Worm (Caenorhabditis elegans) whole organism, L1 larva: ENCODE results near the gene Y45F3A.8.
A peak's percentile ranks its signal among the peaks of the same experiment; 100 is the strongest.

Source experiments
- ceh-63 ChIP-seq: fragments of 200-800 bp; sonication (Bioruptor generic); optimal IDR thresholded peaks from 2 replicates; lab custom pipeline; 2018; ENCODE audit warnings: mild to moderate bottlenecking, missing genetic modification characterization, missing compliant biosample characterization
- efl-1 ChIP-seq, 4 experiments: fragments of 150-350 bp; optimal IDR thresholded peaks in 3 of 4; peaks in 1 of 4; 1 replicate in 1 of 4; 2 replicates in 3 of 4; lab custom pipeline; 2014; ENCODE audit warnings: missing biosample characterization in 2 of 4, missing genetic modification characterization in 2 of 4, missing genetic modification reagents in 2 of 4
- mab-9 ChIP-seq: fragments of 200-800 bp; sonication (Bioruptor generic); IDR thresholded peaks from 2 replicates; pipeline ENCODE4 v1.3.6; 2022; ENCODE audit warnings: missing genetic modification reagents, missing genetic modification characterization, missing compliant biosample characterization
- nhr-11 ChIP-seq: fragments of 150-350 bp; optimal IDR thresholded peaks from 2 replicates; lab custom pipeline; 2014; ENCODE audit warnings: missing biosample characterization, missing genetic modification characterization

DNA sequence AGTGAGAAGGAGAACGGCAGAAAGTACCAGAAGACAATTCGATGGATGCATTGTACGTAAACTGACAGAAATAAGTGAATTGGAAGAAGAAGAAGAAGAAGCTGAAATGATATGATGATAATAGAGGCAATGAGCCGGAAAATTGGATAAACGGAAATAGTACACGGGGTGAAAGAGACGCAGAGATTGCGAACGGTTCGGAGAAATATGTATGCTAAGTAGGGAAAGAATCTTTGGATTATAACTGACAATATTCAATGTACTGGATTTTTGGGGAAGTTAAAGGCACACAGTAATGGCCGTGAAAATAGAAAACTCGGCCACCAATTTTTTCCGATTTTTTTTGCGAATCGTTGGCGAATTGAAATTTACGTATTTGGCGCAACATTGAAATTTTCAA, 17.3 kb downstream of the Y45F3A.8 start, which contains the start of gene Y45F3A.4:
- TF ChIP-seq nhr-11 (tag; lab: Kevin White, UChicago): no peak
- no peak for TF ChIP-seq mab-9 (GFP tag; lab: Robert Waterston, UW)
- TF ChIP-seq ceh-63 (GFP tag; lab: Kevin White, UChicago): no peak
- TF ChIP-seq efl-1 (optimal IDR thresholded peaks at IDR 0.05; lab: Kevin White, UChicago): no peak
- peak in 1 of 2 experiments; percentile 52 for TF ChIP-seq efl-1 (GFP tag; optimal IDR thresholded peaks at IDR 0.05 in 1 of 2; lab: Kevin White, UChicago)
